Fruit fly (Drosophila melanogaster): ENCODE measurements around the gene CG5292.

Gene CG5292

DNA sequence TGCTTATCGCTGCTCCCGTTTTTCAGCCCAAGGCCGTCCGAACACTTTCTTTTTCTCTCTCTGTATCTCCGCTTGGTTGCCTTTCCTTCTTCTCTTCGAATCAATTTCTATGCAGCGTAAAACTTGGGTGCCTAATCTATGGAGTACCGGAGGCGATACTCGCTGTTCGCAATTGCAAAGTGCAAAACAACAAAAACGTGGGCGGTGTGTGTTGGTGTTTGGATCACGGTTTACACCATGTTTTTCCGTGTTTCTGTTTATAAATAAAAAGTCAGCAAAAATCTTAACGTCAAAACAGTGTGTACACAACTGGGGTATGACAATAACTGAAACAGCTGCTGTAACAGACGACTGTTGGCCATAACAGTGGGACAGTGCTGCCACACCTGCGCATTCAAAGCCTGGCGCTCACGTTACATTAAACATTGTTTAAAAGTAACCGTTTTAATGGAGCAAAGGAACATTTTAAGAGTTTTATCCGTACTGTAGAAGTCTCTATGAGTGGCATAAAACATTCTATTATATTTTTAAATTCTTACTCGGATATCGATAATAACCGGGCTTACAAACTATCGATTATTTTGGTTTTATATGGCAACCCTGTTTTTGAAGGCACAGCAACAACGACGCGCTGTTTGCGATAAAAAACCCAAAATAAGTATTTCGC, 2.4 kb upstream of the CG5292 start, which contains the start of the genes m-cup and Det (continued):
- TF ChIP-seq CG31224 (GFP tag; IDR thresholded peaks at IDR 0.05) (no peak), CG17361 (GFP tag; IDR thresholded peaks at IDR 0.05) (no peak), tin (GFP tag; optimal IDR thresholded peaks at IDR 0.05) (no peak), CG13894 (tag; optimal IDR thresholded peaks at IDR 0.05) (no peak), CG13775 (GFP tag; optimal IDR thresholded peaks at IDR 0.05) (peak; percentile 24), ro (GFP tag; IDR thresholded peaks at IDR 0.05) (no peak), CG1832 (GFP tag; optimal IDR thresholded peaks at IDR 0.05) (no peak), CG4282 (GFP tag; optimal IDR thresholded peaks at IDR 0.05) (no peak), Mad (GFP tag; optimal IDR thresholded peaks at IDR 0.05) (no peak), Jarid2 (GFP tag; optimal IDR thresholded peaks at IDR 0.05) (peak; percentile 31), dm (GFP tag; optimal IDR thresholded peaks at IDR 0.05) (no peak), pho (GFP tag; optimal IDR thresholded peaks at IDR 0.05) (no peak), chn (GFP tag; optimal IDR thresholded peaks at IDR 0.05) (no peak), CG9876 (GFP tag; optimal IDR thresholded peaks at IDR 0.05) (no peak), CG4730 (GFP tag; IDR thresholded peaks at IDR 0.05) (no peak), btn (GFP tag; optimal IDR thresholded peaks at IDR 0.05) (no peak), CG9609 (GFP tag; optimal IDR thresholded peaks at IDR 0.05) (no peak), CG1233 (GFP tag; optimal IDR thresholded peaks at IDR 0.05) (no peak), CG11247 (GFP tag; IDR thresholded peaks at IDR 0.05) (no peak), CG32772 (GFP tag; IDR thresholded peaks at IDR 0.05) (no peak), tll (GFP tag; optimal IDR thresholded peaks at IDR 0.05) (peak in 1 of 2 experiments; percentile 70), CG11456 (GFP tag; IDR thresholded peaks at IDR 0.05) (no peak), CG17912 (GFP tag; optimal IDR thresholded peaks at IDR 0.05) (no peak), CG7839 (tag; optimal IDR thresholded peaks at IDR 0.05) (no peak), CG11398 (GFP tag; optimal IDR thresholded peaks at IDR 0.05) (no peak), ind (GFP tag; optimal IDR thresholded peaks at IDR 0.05) (no peak), crol (GFP tag; IDR thresholded peaks at IDR 0.05) (no peak), CG11560 (tag; IDR thresholded peaks at IDR 0.05) (no peak), Drgx (GFP tag; IDR thresholded peaks at IDR 0.05) (no peak), CG5180 (GFP tag; optimal IDR thresholded peaks at IDR 0.05) (no peak), cwo (GFP tag; optimal IDR thresholded peaks at IDR 0.05) (no peak), bsh (GFP tag; optimal IDR thresholded peaks at IDR 0.05) (no peak), CG6813 (GFP tag; optimal IDR thresholded peaks at IDR 0.05) (no peak), Poxn (GFP tag; IDR thresholded peaks at IDR 0.05) (no peak), gsb-n (tag; optimal IDR thresholded peaks at IDR 0.05) (no peak), Dek (tag; optimal IDR thresholded peaks at IDR 0.05) (no peak), CG2129 (GFP tag; IDR thresholded peaks at IDR 0.05; ENCODE audit: partially characterized antibody) (peak; percentile 58; the same call in 1 of the 2 replicates), Hmr (GFP tag; optimal IDR thresholded peaks at IDR 0.05) (peak; percentile 23), CG4360 (GFP tag; IDR thresholded peaks at IDR 0.05) (no peak), pb (GFP tag; optimal IDR thresholded peaks at IDR 0.05) (no peak), CG10543 (GFP tag; optimal IDR thresholded peaks at IDR 0.05) (peak; percentile 24), toy (GFP tag; IDR thresholded peaks at IDR 0.05) (no peak), danr (GFP tag; IDR thresholded peaks at IDR 0.05) (no peak), peb (GFP tag; IDR thresholded peaks at IDR 0.05) (no peak), unpg (GFP tag; optimal IDR thresholded peaks at IDR 0.05) (peak; percentile 2), Nf-YB (GFP tag; optimal IDR thresholded peaks at IDR 0.05) (no peak), HLHmδ (GFP tag; optimal IDR thresholded peaks at IDR 0.05) (no peak), hb (GFP tag; IDR thresholded peaks at IDR 0.05; ENCODE audit: partially characterized antibody) (no peak), CG6791 (GFP tag; IDR thresholded peaks at IDR 0.05; ENCODE audit: partially characterized antibody) (peak; percentile 61; the same call in 2 of the 3 replicates), CG11504 (tag; optimal IDR thresholded peaks at IDR 0.05) (no peak)

Data from whole organism, embryonic.